Worm (Caenorhabditis elegans) whole organism, young adult: ENCODE data around the gene ZC239.15.
"Not testable (repeated sequence)": the region's sequence is repeated elsewhere in the genome, so short reads cannot be mapped to it uniquely, and the experiment has no call there.

ENCODE experiments used
- B0035.1 ChIP-seq: sonication (generic microtip); optimal IDR thresholded peaks from 2 replicates; lab custom pipeline; 2016; ENCODE audit warnings: missing genetic modification characterization, mild to moderate bottlenecking, missing compliant biosample characterization, missing genotype, missing genetic modification reagents
- F55B11.4 ChIP-seq: sonication (generic microtip); optimal IDR thresholded peaks from 2 replicates; lab custom pipeline; 2016; ENCODE audit warnings: missing compliant biosample characterization, missing genetic modification characterization, borderline replicate concordance; ENCODE audit not compliant: insufficient read depth
- T26A5.8 ChIP-seq: sonication (generic microtip); optimal IDR thresholded peaks from 2 replicates; lab custom pipeline; 2016; ENCODE audit warnings: missing genetic modification characterization, missing compliant biosample characterization
- Y56A3A.18 ChIP-seq: fragments of 200-800 bp; sonication (Bioruptor generic); IDR thresholded peaks from 2 replicates; pipeline ENCODE4 v1.3.6; 2022; ENCODE audit warnings: missing genetic modification reagents, missing genetic modification characterization, missing compliant biosample characterization
- Y67H2A.10 ChIP-seq: fragments of 200-800 bp; sonication (Bioruptor generic); conservative IDR thresholded peaks from 2 replicates; pipeline ENCODE4 v1.3.6; 2022; ENCODE audit warnings: missing genetic modification reagents, missing genetic modification characterization, missing compliant biosample characterization
- ZK185.1 ChIP-seq: sonication (generic microtip); optimal IDR thresholded peaks from 2 replicates; lab custom pipeline; 2016; ENCODE audit warnings: mild to moderate bottlenecking, missing genetic modification characterization, missing compliant biosample characterization; ENCODE audit not compliant: poor library complexity, severe bottlenecking
- aptf-2 ChIP-seq: fragments of 200-800 bp; sonication (Bioruptor generic); conservative IDR thresholded peaks from 2 replicates; pipeline ENCODE4 v1.3.6; 2022; ENCODE audit warnings: missing genetic modification reagents, missing genetic modification characterization, missing compliant biosample characterization
- ceh-27 ChIP-seq: fragments of 200-800 bp; sonication (Bioruptor generic); optimal IDR thresholded peaks from 2 replicates; lab custom pipeline; 2018; ENCODE audit warnings: mild to moderate bottlenecking, missing genetic modification characterization, moderate library complexity, missing compliant biosample characterization
- fkh-3 ChIP-seq: sonication (generic microtip); optimal IDR thresholded peaks from 2 replicates; lab custom pipeline; 2016; ENCODE audit warnings: mild to moderate bottlenecking, missing genetic modification characterization, missing compliant biosample characterization
- him-1 ChIP-seq: sonication (generic microtip); optimal IDR thresholded peaks from 2 replicates; lab custom pipeline; 2016; ENCODE audit warnings: missing genotype, missing genetic modification reagents, missing genetic modification characterization, missing compliant biosample characterization
- mel-28 ChIP-seq: sonication (generic microtip); optimal IDR thresholded peaks from 2 replicates; lab custom pipeline; 2016; ENCODE audit warnings: borderline replicate concordance, mild to moderate bottlenecking, missing genetic modification characterization, missing compliant biosample characterization
- nhr-120 ChIP-seq: fragments of 200-800 bp; sonication (Bioruptor generic); IDR thresholded peaks from 2 replicates; pipeline ENCODE4 v1.3.6; 2022; ENCODE audit warnings: missing genetic modification characterization, missing compliant biosample characterization
- sdz-38 ChIP-seq: sonication (generic microtip); optimal IDR thresholded peaks from 2 replicates; lab custom pipeline; 2016; ENCODE audit warnings: missing genotype, missing genetic modification characterization, missing compliant biosample characterization
- snpc-1.1 ChIP-seq: sonication (generic microtip); optimal IDR thresholded peaks from 2 replicates; lab custom pipeline; 2017; ENCODE audit warnings: missing genetic modification characterization, mild to moderate bottlenecking, missing compliant biosample characterization, antibody characterized with exemption, moderate library complexity, missing genotype, missing genetic modification reagents; ENCODE audit not compliant: insufficient read depth
- unc-130 ChIP-seq: sonication (generic microtip); optimal IDR thresholded peaks from 2 replicates; lab custom pipeline; 2016; ENCODE audit warnings: missing genetic modification reagents, missing genetic modification characterization, missing compliant biosample characterization
- zfh-2 ChIP-seq: fragments of 200-800 bp; sonication (Bioruptor generic); conservative IDR thresholded peaks from 2 replicates; pipeline ENCODE4 v1.3.6; 2022; ENCODE audit warnings: missing genetic modification reagents, missing genetic modification characterization, missing compliant biosample characterization
- ztf-25 ChIP-seq: fragments of 200-800 bp; sonication (Bioruptor generic); IDR thresholded peaks from 2 replicates; pipeline ENCODE4 v1.3.6; 2022; ENCODE audit warnings: missing genetic modification reagents, missing genetic modification characterization, missing compliant biosample characterization

The ZC239.15 gene

ce11 chrII:3185848-3186247, 38.7 kb downstream of the ZC239.15 start:
- TF ChIP-seq him-1 = no peak
- TF ChIP-seq aptf-2 (GFP tag; lab: Robert Waterston, UW) = no peak
- no peak for TF ChIP-seq nhr-120 (GFP tag; lab: Robert Waterston, UW)
- no peak for TF ChIP-seq ceh-27
- no peak for TF ChIP-seq sdz-38 (tag; lab: Kevin White, UChicago)
- TF ChIP-seq unc-130 (GFP tag; lab: Kevin White, UChicago) = no peak
- TF ChIP-seq zfh-2 (GFP tag; lab: Robert Waterston, UW) = peak; percentile 67
- TF ChIP-seq snpc-1.1 (tag; lab: Kevin White, UChicago) = no peak
- TF ChIP-seq B0035.1 (tag; lab: Kevin White, UChicago) = no peak

- TF ChIP-seq F55B11.4 (tag; lab: Kevin White, UChicago); T26A5.8; zfh-2 (GFP tag; lab: Robert Waterston, UW): not testable (repeated sequence)
Measured at ce11 chrII:3184858-3185257, 39.7 kb downstream of the ZC239.15 start, which contains the start of gene sri-78. Gene sri-78, plus strand, starts transcription at chrII:3185158.

- TF ChIP-seq mel-28 (tag; lab: Kevin White, UChicago); Y67H2A.10 (GFP tag; lab: Robert Waterston, UW); ztf-25 (GFP tag; lab: Robert Waterston, UW): not testable (repeated sequence)
Measured at ce11 chrII:3183300-3183840, 41.2 kb downstream of the ZC239.15 start, which contains the start of the genes Y27F2A.6 and Y27F2A.8. Gene Y27F2A.6, minus strand, starts transcription at chrII:3183400. Gene Y27F2A.8, plus strand, starts transcription at chrII:3183790.

ce11 chrII:3177663-3178062, 46.9 kb downstream of the ZC239.15 start, which contains the start of gene sri-40:
Gene sri-40, plus strand, starts transcription at chrII:3177963.
- TF ChIP-seq ZK185.1 (tag; lab: Kevin White, UChicago); Y56A3A.18 (GFP tag; lab: Robert Waterston, UW); fkh-3: not testable (repeated sequence)
